Fruit fly (Drosophila melanogaster) whole organism, embryonic: ENCODE results near the gene CG44836.
A peak's percentile ranks its signal among the peaks of the same experiment; 100 is the strongest.

Source experiments
- ATbp ChIP-seq: fragments of 200-800 bp; sonication (Bioruptor generic); optimal IDR thresholded peaks from 2 replicates; lab custom pipeline; 2017; ENCODE audit warnings: missing biosample characterization, mild to moderate bottlenecking, missing genetic modification characterization, missing genetic modification reagents
- Asciz ChIP-seq: fragments of 200-800 bp; sonication (Bioruptor generic); optimal IDR thresholded peaks from 2 replicates; lab custom pipeline; 2017; ENCODE audit warnings: missing biosample characterization, mild to moderate bottlenecking, missing genetic modification characterization, missing genetic modification reagents
- Blimp-1 ChIP-seq: fragments of 200-800 bp; sonication (Bioruptor generic); optimal IDR thresholded peaks from 3 replicates; lab custom pipeline; 2018; ENCODE audit warnings: missing biosample characterization, missing genetic modification characterization, mild to moderate bottlenecking, moderate library complexity, missing genetic modification reagents
- CG10274 ChIP-seq: fragments of 200-800 bp; sonication (Bioruptor generic); optimal IDR thresholded peaks from 3 replicates; lab custom pipeline; 2017; ENCODE audit warnings: missing biosample characterization, mild to moderate bottlenecking, missing genetic modification characterization
- CG11456 ChIP-seq: fragments of 200-800 bp; sonication (Bioruptor generic); IDR thresholded peaks from 3 replicates; pipeline ENCODE4 v1.3.6; 2022; ENCODE audit warnings: missing biosample characterization, missing genetic modification characterization
- CG12236 ChIP-seq: fragments of 200-800 bp; sonication (Bioruptor generic); optimal IDR thresholded peaks from 2 replicates; lab custom pipeline; 2016; ENCODE audit warnings: missing biosample characterization, missing genetic modification characterization
- CG13775 ChIP-seq: fragments of 200-800 bp; sonication (Bioruptor generic); optimal IDR thresholded peaks from 3 replicates; lab custom pipeline; 2017; ENCODE audit warnings: missing biosample characterization, mild to moderate bottlenecking, missing genetic modification characterization
- CG14710 ChIP-seq: fragments of 200-800 bp; sonication (Bioruptor generic); optimal IDR thresholded peaks from 3 replicates; lab custom pipeline; 2019; ENCODE audit warnings: missing biosample characterization, mild to moderate bottlenecking, missing genetic modification characterization, moderate library complexity
- CG1529 ChIP-seq: fragments of 200-800 bp; sonication (Bioruptor generic); optimal IDR thresholded peaks from 3 replicates; lab custom pipeline; 2018; ENCODE audit warnings: missing biosample characterization, missing genetic modification characterization
- CG1602 ChIP-seq: fragments of 200-800 bp; sonication (Bioruptor generic); optimal IDR thresholded peaks from 3 replicates; lab custom pipeline; 2016; ENCODE audit warnings: missing biosample characterization, missing genetic modification characterization
- CG1603 ChIP-seq: fragments of 200-800 bp; sonication (Bioruptor generic); optimal IDR thresholded peaks from 2 replicates; lab custom pipeline; 2019; ENCODE audit warnings: missing biosample characterization, mild to moderate bottlenecking, missing genetic modification characterization, moderate library complexity
- CG33557 ChIP-seq: fragments of 200-800 bp; sonication (Bioruptor generic); optimal IDR thresholded peaks from 2 replicates; lab custom pipeline; 2019; ENCODE audit warnings: missing biosample characterization, mild to moderate bottlenecking, missing genetic modification characterization, moderate library complexity
- CG34224 ChIP-seq: fragments of 200-800 bp; sonication (Bioruptor generic); IDR thresholded peaks from 3 replicates; pipeline ENCODE4 v1.3.6; 2022; ENCODE audit warnings: missing biosample characterization, missing genetic modification characterization; ENCODE audit not compliant: partially characterized antibody
- CG4707 ChIP-seq: fragments of 200-800 bp; sonication (Bioruptor generic); optimal IDR thresholded peaks from 2 replicates; lab custom pipeline; 2018; ENCODE audit warnings: missing biosample characterization, mild to moderate bottlenecking, missing genetic modification characterization, moderate library complexity
- CG6813 ChIP-seq: fragments of 200-800 bp; sonication (Bioruptor generic); optimal IDR thresholded peaks from 2 replicates; lab custom pipeline; 2017; ENCODE audit warnings: missing biosample characterization, missing genetic modification characterization, mild to moderate bottlenecking, moderate library complexity, missing genetic modification reagents
- CG7928 ChIP-seq: fragments of 200-800 bp; sonication (Bioruptor generic); optimal IDR thresholded peaks from 2 replicates; lab custom pipeline; 2017; ENCODE audit warnings: missing biosample characterization, mild to moderate bottlenecking, missing genetic modification characterization
- CG8290 ChIP-seq, 3 experiments: fragments of 200-800 bp; sonication (Bioruptor generic); optimal IDR thresholded peaks; 2 replicates each; lab custom pipeline; 2016 to 2019; ENCODE audit warnings: missing biosample characterization in 3 of 3, missing genetic modification characterization in 3 of 3, mild to moderate bottlenecking in 2 of 3, moderate library complexity in 1 of 3
- CG8765 ChIP-seq: fragments of 200-800 bp; sonication (Bioruptor generic); IDR thresholded peaks from 2 replicates; pipeline ENCODE4 v1.3.6; 2022; ENCODE audit warnings: missing biosample characterization, missing genetic modification characterization
- CG9727 ChIP-seq: fragments of 200-800 bp; sonication (Bioruptor generic); optimal IDR thresholded peaks from 3 replicates; lab custom pipeline; 2017; ENCODE audit warnings: missing biosample characterization, mild to moderate bottlenecking, missing genetic modification characterization
- Chrac-16 ChIP-seq: fragments of 200-800 bp; sonication (Bioruptor generic); optimal IDR thresholded peaks from 3 replicates; lab custom pipeline; 2016; ENCODE audit warnings: missing biosample characterization, missing genetic modification characterization
- D ChIP-seq, 2 experiments: fragments of 200-800 bp in 1 of 2; fragments of >200 bp in 1 of 2; sonication (Bioruptor generic) in 1 of 2; optimal IDR thresholded peaks; 2 replicates in 1 of 2; 3 replicates in 1 of 2; lab custom pipeline; 2017; ENCODE audit warnings: mild to moderate bottlenecking in 1 of 2, missing biosample characterization in 1 of 2, missing genetic modification characterization in 1 of 2, missing genetic modification reagents in 1 of 2
- E2f2 ChIP-seq: fragments of 200-800 bp; sonication (Bioruptor generic); IDR thresholded peaks from 2 replicates; pipeline ENCODE4 v1.3.6; 2022; ENCODE audit warnings: missing biosample characterization, missing genetic modification characterization
- Ets65A ChIP-seq: fragments of 200-800 bp; sonication (Bioruptor generic); peaks from one replicate; lab custom pipeline; 2016; ENCODE audit warnings: missing biosample characterization, missing genetic modification characterization
- Fer2 ChIP-seq: fragments of 200-800 bp; sonication (Bioruptor generic); optimal IDR thresholded peaks from 2 replicates; lab custom pipeline; 2018; ENCODE audit warnings: missing biosample characterization, mild to moderate bottlenecking, missing genetic modification characterization, moderate library complexity
- HHEX ChIP-seq: fragments of 200-800 bp; sonication (Bioruptor generic); optimal IDR thresholded peaks from 3 replicates; lab custom pipeline; 2017; ENCODE audit warnings: missing biosample characterization, mild to moderate bottlenecking, missing genetic modification characterization, missing genetic modification reagents
- PHDP ChIP-seq: fragments of 200-800 bp; sonication (Bioruptor generic); optimal IDR thresholded peaks from 3 replicates; lab custom pipeline; 2018; ENCODE audit warnings: missing biosample characterization, mild to moderate bottlenecking, missing genetic modification characterization, moderate library complexity
- Sox100B ChIP-seq: fragments of 200-800 bp; sonication (Bioruptor generic); optimal IDR thresholded peaks from 3 replicates; lab custom pipeline; 2018; ENCODE audit warnings: missing biosample characterization, mild to moderate bottlenecking, missing genetic modification characterization
- Sox102F ChIP-seq: fragments of 200-800 bp; sonication (Bioruptor generic); optimal IDR thresholded peaks from 2 replicates; lab custom pipeline; 2018; ENCODE audit warnings: missing biosample characterization, mild to moderate bottlenecking, missing genetic modification characterization, moderate library complexity
- Stat92E ChIP-seq, 3 experiments: fragments of >200 bp in 2 of 3; fragments of 200-800 bp in 1 of 3; sonication (Bioruptor generic) in 1 of 3; optimal IDR thresholded peaks; 2 replicates each; lab custom pipeline; 2017 to 2019; ENCODE audit warnings: missing biosample characterization in 3 of 3, missing genetic modification characterization in 3 of 3, mild to moderate bottlenecking in 1 of 3, moderate library complexity in 1 of 3
- Tbp ChIP-seq: fragments of >200 bp; optimal IDR thresholded peaks from 2 replicates; lab custom pipeline; 2018; ENCODE audit warnings: missing biosample characterization, missing genetic modification characterization
- bsh ChIP-seq, 2 experiments: fragments of 200-800 bp; sonication (Bioruptor generic); optimal IDR thresholded peaks; 2 replicates each; lab custom pipeline; 2017 to 2018; ENCODE audit warnings: mild to moderate bottlenecking in 2 of 2, missing biosample characterization in 2 of 2, missing genetic modification characterization in 2 of 2, moderate library complexity in 1 of 2
- cas ChIP-seq: fragments of 200-800 bp; sonication (Bioruptor generic); IDR thresholded peaks from 2 replicates; pipeline ENCODE4 v1.3.6; 2022; ENCODE audit warnings: missing biosample characterization, missing genetic modification characterization
- ci ChIP-seq: fragments of 200-800 bp; sonication (Bioruptor generic); IDR thresholded peaks from 3 replicates; pipeline ENCODE4 v1.3.6; 2022; ENCODE audit warnings: missing biosample characterization, missing genetic modification characterization
- dmrt99B ChIP-seq: fragments of 200-800 bp; sonication (Bioruptor generic); optimal IDR thresholded peaks from 2 replicates; lab custom pipeline; 2018; ENCODE audit warnings: missing biosample characterization, mild to moderate bottlenecking, missing genetic modification characterization, moderate library complexity
- fd102C ChIP-seq: fragments of 200-800 bp; sonication (Bioruptor generic); optimal IDR thresholded peaks from 2 replicates; lab custom pipeline; 2018; ENCODE audit warnings: missing biosample characterization, mild to moderate bottlenecking, missing genetic modification characterization, moderate library complexity
- gem ChIP-seq: fragments of 200-800 bp; sonication (Bioruptor generic); optimal IDR thresholded peaks from 2 replicates; lab custom pipeline; 2019; ENCODE audit warnings: missing biosample characterization, mild to moderate bottlenecking, missing genetic modification characterization, moderate library complexity
- kni ChIP-seq: fragments of 200-800 bp; sonication (Bioruptor generic); optimal IDR thresholded peaks from 3 replicates; lab custom pipeline; 2017; ENCODE audit warnings: mild to moderate bottlenecking, missing biosample characterization, missing genetic modification reagents, missing genetic modification characterization
- lab ChIP-seq: fragments of 200-800 bp; sonication (Bioruptor generic); optimal IDR thresholded peaks from 3 replicates; lab custom pipeline; 2017; ENCODE audit warnings: missing biosample characterization, missing genetic modification characterization, mild to moderate bottlenecking, moderate library complexity, missing genetic modification reagents
- nau ChIP-seq: fragments of 200-800 bp; sonication (Bioruptor generic); optimal IDR thresholded peaks from 3 replicates; lab custom pipeline; 2017; ENCODE audit warnings: missing biosample characterization, mild to moderate bottlenecking, missing genetic modification characterization, missing genetic modification reagents
- oc ChIP-seq: fragments of 200-800 bp; sonication (Bioruptor generic); optimal IDR thresholded peaks from 2 replicates; lab custom pipeline; 2018; ENCODE audit warnings: missing biosample characterization, mild to moderate bottlenecking, missing genetic modification characterization, moderate library complexity
- odd ChIP-seq: fragments of 200-800 bp; sonication (Bioruptor generic); optimal IDR thresholded peaks from 2 replicates; lab custom pipeline; 2017; ENCODE audit warnings: missing biosample characterization, mild to moderate bottlenecking, missing genetic modification characterization
- sens ChIP-seq: fragments of 200-800 bp; sonication (Bioruptor generic); peaks from one replicate; lab custom pipeline; 2016; ENCODE audit warnings: missing biosample characterization, missing genetic modification characterization
- sqz ChIP-seq: fragments of 200-800 bp; sonication (Bioruptor generic); optimal IDR thresholded peaks from 3 replicates; lab custom pipeline; 2018; ENCODE audit warnings: missing biosample characterization, mild to moderate bottlenecking, missing genetic modification characterization
- usp ChIP-seq: fragments of >200 bp; optimal IDR thresholded peaks from 2 replicates; lab custom pipeline; 2017; ENCODE audit warnings: missing biosample characterization, missing genetic modification characterization

CG44836 gene

dm6 chr3L:16442628-16443027, 42.6 kb upstream of the CG44836 start (continued):
- peak; percentile 70 for TF ChIP-seq Sox102F
- no peak for TF ChIP-seq CG13775 (GFP tag; lab: Kevin White, UChicago)
- TF ChIP-seq ci (GFP tag; lab: Robert Waterston, UW): 0 out of 3 replicates have a peak, but pooled peaks have one; percentile 25

- no peak for TF ChIP-seq Chrac-16 (GFP tag; lab: Kevin White, UChicago)
- no peak for TF ChIP-seq fd102C
- no peak for TF ChIP-seq CG9727
- no peak for TF ChIP-seq Tbp
- TF ChIP-seq CG12236 (GFP tag; lab: Kevin White, UChicago): no peak
- TF ChIP-seq Stat92E (GFP tag; optimal IDR thresholded peaks at IDR 0.05; lab: Kevin White, UChicago): no peak
- no peak for TF ChIP-seq E2f2 (GFP tag; lab: Robert Waterston, UW)
- TF ChIP-seq CG8765 (GFP tag; lab: Robert Waterston, UW): no peak
- no peak for TF ChIP-seq CG1602 (GFP tag; lab: Kevin White, UChicago)
- no peak for TF ChIP-seq cas
- TF ChIP-seq oc: no peak
- TF ChIP-seq, all 482 proteins: peak for 0
Measured at dm6 chr3L:16437271-16437670, 37.2 kb upstream of the CG44836 start.

dm6 chr3L:16433556-16433955, 33.5 kb upstream of the CG44836 start:
- no peak for TF ChIP-seq HHEX
- peak; percentile 6 for TF ChIP-seq gem
- peak; percentile 21 for TF ChIP-seq sens (GFP tag; lab: Kevin White, UChicago)
- peak; percentile 91 for TF ChIP-seq Blimp-1
- TF ChIP-seq CG33557: peak; percentile 5
- peak in 1 of 2 experiments; percentile 7 for TF ChIP-seq bsh (GFP tag; optimal IDR thresholded peaks at IDR 0.05; lab: Kevin White, UChicago)
- TF ChIP-seq CG34224 (GFP tag; lab: Robert Waterston, UW): no peak
- peak; percentile 3 for TF ChIP-seq CG6813
- TF ChIP-seq Ets65A (GFP tag; lab: Kevin White, UChicago): no peak
- peak; percentile 23 for TF ChIP-seq kni

dm6 chr3L:16431056-16431455, 31.0 kb upstream of the CG44836 start:
- TF ChIP-seq CG6813 (peak; percentile 36), CG14710 (tag; lab: Kevin White, UChicago) (peak; percentile 3), usp (no peak), CG7928 (no peak), dmrt99B (tag; lab: Kevin White, UChicago) (peak; percentile 18), CG10274 (GFP tag; lab: Kevin White, UChicago) (no peak), Asciz (peak; percentile 67), PHDP (peak; percentile 9), kni (peak; percentile 1), CG8290 (GFP tag; optimal IDR thresholded peaks at IDR 0.05; lab: Kevin White, UChicago) (no peak), CG8290 (tag; optimal IDR thresholded peaks at IDR 0.05; lab: Kevin White, UChicago) (no peak), D (optimal IDR thresholded peaks at IDR 0.05; lab: Kevin White, UChicago) (no peak), D (GFP tag; optimal IDR thresholded peaks at IDR 0.05; lab: Kevin White, UChicago) (peak; percentile 32), ci (GFP tag; lab: Robert Waterston, UW) (0 out of 3 replicates have a peak, but pooled peaks have one; percentile 23), Sox100B (GFP tag; lab: Kevin White, UChicago) (peak; percentile 8), nau (GFP tag; lab: Kevin White, UChicago) (peak; percentile 24), sqz (peak; percentile 29), bsh (GFP tag; optimal IDR thresholded peaks at IDR 0.05; lab: Kevin White, UChicago) (peak in 1 of 2 experiments; percentile 23), CG1529 (peak; percentile 8), CG11456 (GFP tag; lab: Robert Waterston, UW) (0 out of 3 replicates have a peak, but pooled peaks have one; percentile 26), Blimp-1 (peak; percentile 32), CG1603 (tag; lab: Kevin White, UChicago) (peak; percentile 1), ATbp (GFP tag; lab: Kevin White, UChicago) (peak; percentile 60), odd (GFP tag; lab: Kevin White, UChicago) (peak; percentile 0), CG4707 (peak; percentile 12), Fer2 (tag; lab: Kevin White, UChicago) (no peak), sens (GFP tag; lab: Kevin White, UChicago) (peak; percentile 49), lab (GFP tag; lab: Kevin White, UChicago) (peak; percentile 15)
